Fruit fly (Drosophila melanogaster) Kc167 (cell line): ENCODE results near the gene CG11349.

ENCODE experiments used
- Sin3A ChIP-seq: fragments of >200 bp; optimal IDR thresholded peaks from 2 replicates; lab custom pipeline; 2018; ENCODE audit warnings: missing external identifiers
- psq ChIP-seq: fragments of >200 bp; optimal IDR thresholded peaks from 2 replicates; lab custom pipeline; 2017; ENCODE audit warnings: missing external identifiers
- ttk ChIP-seq: sonication (Bioruptor generic); optimal IDR thresholded peaks from 2 replicates; lab custom pipeline; 2017; ENCODE audit warnings: missing external identifiers

DNA sequence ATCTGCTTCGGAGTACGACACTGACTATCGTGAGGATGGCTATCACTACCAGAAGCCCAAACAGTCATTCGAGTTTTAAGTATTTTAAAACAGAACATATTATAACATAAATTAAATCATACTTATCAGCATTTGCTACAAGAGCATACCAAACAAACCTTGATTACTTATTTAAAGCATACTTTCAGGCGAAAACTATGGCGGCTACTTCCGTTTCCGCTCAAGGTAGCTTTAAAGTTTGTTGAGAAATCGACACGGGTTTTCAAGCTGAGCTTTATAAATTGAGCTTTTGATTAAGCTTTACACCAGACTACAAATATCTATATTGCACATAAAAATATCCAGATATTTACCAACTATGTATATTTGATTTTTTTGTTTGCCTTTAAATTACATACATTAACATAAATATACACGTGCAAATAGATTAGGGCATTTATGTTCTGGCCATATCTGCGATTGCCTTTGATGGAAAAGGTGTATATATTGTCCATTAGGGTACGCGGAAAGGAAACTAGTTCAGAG is 2.1 kb downstream of the CG11349 start:
- TF ChIP-seq Sin3A (lab: Kevin White, UChicago) (no peak), psq (no peak), ttk (lab: Kevin White, UChicago) (no peak)
